Fruit fly (Drosophila melanogaster) whole organism, wandering third instar larva: ENCODE results near the gene Drak.

ENCODE experiments used
- Abd-B ChIP-seq: fragments of >200 bp; optimal IDR thresholded peaks from 2 replicates; lab custom pipeline; 2017; ENCODE audit warnings: missing biosample characterization, missing genetic modification characterization
- CG32264 ChIP-seq: fragments of 200-800 bp; sonication (Bioruptor generic); optimal IDR thresholded peaks from 2 replicates; lab custom pipeline; 2016; ENCODE audit warnings: missing biosample characterization, missing genetic modification characterization
- CG9705 ChIP-seq: fragments of 200-800 bp; sonication (Bioruptor generic); optimal IDR thresholded peaks from 2 replicates; lab custom pipeline; 2018; ENCODE audit warnings: missing biosample characterization, mild to moderate bottlenecking, missing genetic modification characterization
- CrebA ChIP-seq: fragments of 200-800 bp; sonication (Bioruptor generic); optimal IDR thresholded peaks from 2 replicates; lab custom pipeline; 2016; ENCODE audit warnings: missing biosample characterization, mild to moderate bottlenecking, missing genetic modification characterization, borderline replicate concordance
- Dfd ChIP-seq: fragments of >200 bp; optimal IDR thresholded peaks from 2 replicates; lab custom pipeline; 2017; ENCODE audit warnings: missing biosample characterization, missing genetic modification characterization
- Dif ChIP-seq: fragments of 200-275, 200-300 bp; sonication (Bioruptor generic); optimal IDR thresholded peaks from 2 replicates; lab custom pipeline; 2018; ENCODE audit warnings: missing biosample characterization, missing genetic modification characterization; ENCODE audit not compliant: partially characterized antibody
- GATAd ChIP-seq: sonication (Bioruptor generic); optimal IDR thresholded peaks from 2 replicates; lab custom pipeline; 2016; ENCODE audit warnings: missing biosample characterization, missing genetic modification characterization
- HLH106 ChIP-seq: fragments of 200-800 bp; optimal IDR thresholded peaks from 3 replicates; lab custom pipeline; 2019; ENCODE audit warnings: missing biosample characterization, mild to moderate bottlenecking, missing genetic modification characterization, moderate library complexity
- Hnf4 ChIP-seq: fragments of 200-800 bp; sonication (Bioruptor generic); optimal IDR thresholded peaks from 2 replicates; lab custom pipeline; 2016; ENCODE audit warnings: missing biosample characterization, mild to moderate bottlenecking, missing genetic modification characterization
- Hr78 ChIP-seq: fragments of >200 bp; optimal IDR thresholded peaks from 2 replicates; lab custom pipeline; 2017; ENCODE audit warnings: missing biosample characterization, missing genetic modification characterization
- Hr83 ChIP-seq: fragments of 200-300 bp; sonication (Bioruptor generic); optimal IDR thresholded peaks from 2 replicates; lab custom pipeline; 2016; ENCODE audit warnings: missing biosample characterization, mild to moderate bottlenecking, missing genetic modification characterization, moderate library complexity; ENCODE audit not compliant: poor library complexity, severe bottlenecking
- Jra ChIP-seq: sonication (Bioruptor generic); optimal IDR thresholded peaks from 2 replicates; lab custom pipeline; 2016; ENCODE audit warnings: missing biosample characterization, missing genetic modification characterization
- Mio ChIP-seq: sonication (Bioruptor generic); optimal IDR thresholded peaks from 2 replicates; lab custom pipeline; 2016; ENCODE audit warnings: missing biosample characterization, missing genetic modification characterization
- Myc ChIP-seq: fragments of >200 bp; optimal IDR thresholded peaks from 2 replicates; lab custom pipeline; 2017
- N ChIP-seq: fragments of >200 bp; optimal IDR thresholded peaks from 2 replicates; lab custom pipeline; 2018; ENCODE audit warnings: missing biosample characterization, missing external identifiers, missing genetic modification characterization
- OdsH ChIP-seq: fragments of 200-800 bp; sonication (Bioruptor generic); optimal IDR thresholded peaks from 2 replicates; lab custom pipeline; 2016; ENCODE audit warnings: missing biosample characterization, mild to moderate bottlenecking, missing genetic modification characterization
- Rel ChIP-seq, 2 experiments: fragments of 200-800 bp; sonication (Bioruptor generic) in 1 of 2; optimal IDR thresholded peaks; 2 replicates in 1 of 2; 3 replicates in 1 of 2; lab custom pipeline; 2016 to 2019; ENCODE audit warnings: mild to moderate bottlenecking in 2 of 2, missing biosample characterization in 2 of 2, missing genetic modification characterization in 2 of 2, moderate library complexity in 1 of 2
- Sp1 ChIP-seq: fragments of 200-800 bp; sonication (Bioruptor generic); optimal IDR thresholded peaks from 3 replicates; lab custom pipeline; 2019; ENCODE audit warnings: missing biosample characterization, mild to moderate bottlenecking, missing genetic modification characterization, moderate library complexity
- Vsx2 ChIP-seq: fragments of 200-300, 225-300 bp; sonication (Bioruptor generic); optimal IDR thresholded peaks from 2 replicates; lab custom pipeline; 2018; ENCODE audit warnings: missing biosample characterization, missing genetic modification characterization; ENCODE audit not compliant: partially characterized antibody
- br ChIP-seq: fragments of 200-800 bp; sonication (Bioruptor generic); optimal IDR thresholded peaks from 2 replicates; lab custom pipeline; 2016; ENCODE audit warnings: missing biosample characterization, missing genetic modification characterization
- brk ChIP-seq: fragments of 200-800 bp; sonication (Bioruptor generic); optimal IDR thresholded peaks from 2 replicates; lab custom pipeline; 2016; ENCODE audit warnings: missing biosample characterization, mild to moderate bottlenecking, missing genetic modification characterization
- dl ChIP-seq, 2 experiments: fragments of 175-275, 200-275 bp in 1 of 2; fragments of 200-275 bp in 1 of 2; sonication (Bioruptor generic); optimal IDR thresholded peaks; lab custom pipeline; 2018; ENCODE audit warnings: mild to moderate bottlenecking in 2 of 2, missing biosample characterization in 2 of 2, missing genetic modification characterization in 2 of 2, moderate library complexity in 2 of 2; ENCODE audit not compliant: partially characterized antibody in 2 of 2, insufficient read depth in 1 of 2
- dmrt93B ChIP-seq: fragments of 200-800 bp; sonication (Bioruptor generic); optimal IDR thresholded peaks from 2 replicates; lab custom pipeline; 2018; ENCODE audit warnings: missing biosample characterization, mild to moderate bottlenecking, missing genetic modification characterization
- dsf ChIP-seq: sonication (Bioruptor generic); optimal IDR thresholded peaks from 2 replicates; lab custom pipeline; 2016; ENCODE audit warnings: missing biosample characterization, missing genetic modification characterization, borderline replicate concordance
- ey ChIP-seq: fragments of 200-800 bp; sonication (Bioruptor generic); optimal IDR thresholded peaks from 2 replicates; lab custom pipeline; 2016; ENCODE audit warnings: missing biosample characterization, missing genetic modification characterization
- foxo ChIP-seq, 2 experiments: fragments of 200-800 bp; sonication (Bioruptor generic); optimal IDR thresholded peaks; 2 replicates in 1 of 2; 3 replicates in 1 of 2; lab custom pipeline; 2016 to 2017; ENCODE audit warnings: missing biosample characterization in 2 of 2, missing genetic modification characterization in 2 of 2
- fru ChIP-seq: fragments of 200-800 bp; sonication (Bioruptor generic); optimal IDR thresholded peaks from 3 replicates; lab custom pipeline; 2016; ENCODE audit warnings: missing biosample characterization, mild to moderate bottlenecking, missing genetic modification characterization
- h ChIP-seq: fragments of 200-800 bp; sonication (Bioruptor generic); optimal IDR thresholded peaks from 3 replicates; lab custom pipeline; 2016; ENCODE audit warnings: missing biosample characterization, mild to moderate bottlenecking, missing genetic modification characterization
- jim ChIP-seq: fragments of 175-275, 200-325 bp; sonication (Bioruptor generic); optimal IDR thresholded peaks from 2 replicates; lab custom pipeline; 2016; ENCODE audit warnings: missing biosample characterization, mild to moderate bottlenecking, missing genetic modification characterization
- lola ChIP-seq: fragments of >200 bp; optimal IDR thresholded peaks from 2 replicates; lab custom pipeline; 2017; ENCODE audit warnings: missing biosample characterization, missing genetic modification characterization
- pan ChIP-seq: fragments of >200 bp; optimal IDR thresholded peaks from 2 replicates; lab custom pipeline; 2017
- psq ChIP-seq: fragments of 200-800 bp; sonication (Bioruptor generic); optimal IDR thresholded peaks from 3 replicates; lab custom pipeline; 2017; ENCODE audit warnings: missing biosample characterization, mild to moderate bottlenecking, missing genetic modification characterization, moderate library complexity
- rgr ChIP-seq: fragments of 200-800 bp; sonication (Bioruptor generic); optimal IDR thresholded peaks from 3 replicates; lab custom pipeline; 2016; ENCODE audit warnings: missing biosample characterization, mild to moderate bottlenecking, missing genetic modification characterization
- sage ChIP-seq: fragments of 200-800 bp; sonication (Bioruptor generic); optimal IDR thresholded peaks from 2 replicates; lab custom pipeline; 2016; ENCODE audit warnings: missing biosample characterization, mild to moderate bottlenecking, missing genetic modification characterization
- sv ChIP-seq: fragments of 200-800 bp; sonication (Bioruptor generic); optimal IDR thresholded peaks from 3 replicates; lab custom pipeline; 2016; ENCODE audit warnings: missing biosample characterization, missing genetic modification characterization
- tai ChIP-seq: sonication (Bioruptor generic); optimal IDR thresholded peaks from 2 replicates; lab custom pipeline; 2016; ENCODE audit warnings: missing biosample characterization, missing genetic modification characterization
- usp ChIP-seq: fragments of >200 bp; optimal IDR thresholded peaks from 2 replicates; lab custom pipeline; 2017; ENCODE audit warnings: missing biosample characterization, missing genetic modification characterization
- woc ChIP-seq: sonication (Bioruptor generic); optimal IDR thresholded peaks from 2 replicates; lab custom pipeline; 2016; ENCODE audit warnings: missing biosample characterization, mild to moderate bottlenecking, missing genetic modification characterization

Gene Drak

DNA sequence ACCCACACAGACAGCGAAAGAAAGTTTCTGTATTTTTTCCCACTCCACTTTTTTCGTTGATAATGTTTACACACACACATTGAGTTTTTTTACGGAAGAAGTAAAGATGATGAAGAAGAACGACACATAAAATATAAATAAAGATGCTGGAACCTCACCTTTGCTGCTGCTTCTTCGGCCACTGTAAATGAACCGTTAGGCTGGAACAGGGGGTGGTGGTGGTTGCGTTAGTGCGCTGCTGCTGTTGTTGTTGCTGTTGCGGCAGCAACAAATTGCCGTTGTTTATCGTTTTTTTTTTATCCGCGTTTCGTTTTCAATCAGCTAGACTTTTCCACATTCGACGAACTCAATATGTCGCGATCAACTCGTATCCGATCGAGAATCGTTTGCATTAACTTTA, 39.3 kb upstream of the Drak start:
- TF ChIP-seq dmrt93B (GFP tag; lab: Kevin White, UChicago) = no peak
- TF ChIP-seq brk (GFP tag; lab: Kevin White, UChicago) = no peak
- TF ChIP-seq Hnf4 (GFP tag; lab: Kevin White, UChicago) = no peak
- no peak for TF ChIP-seq jim (GFP tag; lab: Kevin White, UChicago)
- no peak for TF ChIP-seq Myc

DNA sequence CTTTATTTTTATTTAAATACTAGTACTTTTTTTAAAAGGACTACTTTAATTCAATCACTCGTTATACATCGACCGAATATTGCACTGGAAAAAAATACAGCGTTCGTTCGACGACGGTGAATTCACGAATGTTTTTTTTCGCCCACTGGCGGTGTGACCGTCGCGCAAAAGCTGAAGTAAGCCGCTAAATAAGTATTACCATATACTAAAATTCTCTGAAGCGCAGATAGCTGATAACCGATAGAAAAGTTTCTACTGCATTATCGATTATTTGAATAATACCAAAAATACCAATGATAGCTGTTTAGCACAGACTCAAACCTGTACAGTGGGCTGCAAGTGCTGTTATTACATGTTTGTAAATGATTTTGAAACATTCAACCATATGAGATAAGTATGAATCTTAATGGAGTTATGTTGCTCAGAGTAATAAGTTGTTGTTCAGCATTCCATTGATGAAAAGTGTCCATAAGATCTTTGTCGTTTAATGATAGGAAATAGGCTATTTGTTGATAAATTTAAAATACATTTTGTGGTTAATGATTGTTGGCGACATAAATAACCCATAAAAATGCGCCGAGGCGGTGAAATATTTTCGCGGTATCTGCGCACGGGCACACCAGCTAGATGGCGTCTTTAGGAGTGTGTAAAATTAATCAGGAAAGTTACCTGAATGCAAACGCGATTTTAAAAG, 38.6 kb upstream of the Drak start, which contains the start of the genes Evi5 and HP5:
TSS of gene Evi5 (minus strand) at position 198 of the 694 bp plus-strand sequence.
TSS of gene HP5 (plus strand) at position 598 of the 694 bp plus-strand sequence.
- TF ChIP-seq woc (GFP tag; lab: Kevin White, UChicago) = peak; percentile 54
- TF ChIP-seq foxo (GFP tag; optimal IDR thresholded peaks at IDR 0.05; lab: Kevin White, UChicago) = peak in 1 of 2 experiments; percentile 58
- no peak for TF ChIP-seq dsf
- peak; percentile 28 for TF ChIP-seq Jra
- TF ChIP-seq Rel (GFP tag; optimal IDR thresholded peaks at IDR 0.05; lab: Kevin White, UChicago) = no peak
- peak; percentile 59 for TF ChIP-seq Rel (tag; optimal IDR thresholded peaks at IDR 0.05; lab: Kevin White, UChicago)
- no peak for TF ChIP-seq usp
- TF ChIP-seq CrebA (GFP tag; lab: Kevin White, UChicago) = no peak
- peak; percentile 20 for TF ChIP-seq ey (GFP tag; lab: Kevin White, UChicago)
- no peak for TF ChIP-seq OdsH (GFP tag; lab: Kevin White, UChicago)
- TF ChIP-seq N (GFP tag; lab: Kevin White, UChicago) = no peak
- TF ChIP-seq br = no peak
- peak; percentile 23 for TF ChIP-seq Hr83 (GFP tag; lab: Kevin White, UChicago)
- peak; percentile 20 for TF ChIP-seq Sp1 (GFP tag; lab: Kevin White, UChicago)
- peak; percentile 7 for TF ChIP-seq brk (GFP tag; lab: Kevin White, UChicago)
- TF ChIP-seq Mio (GFP tag; lab: Kevin White, UChicago) = no peak
- TF ChIP-seq Hr78 (GFP tag; lab: Kevin White, UChicago) = no peak
- no peak for TF ChIP-seq GATAd (GFP tag; lab: Kevin White, UChicago)
- TF ChIP-seq pan (lab: Kevin White, UChicago) = no peak
- no peak for TF ChIP-seq psq
- peak; percentile 31 for TF ChIP-seq Hnf4 (GFP tag; lab: Kevin White, UChicago)
- TF ChIP-seq Myc = no peak
- TF ChIP-seq HLH106 = peak; percentile 52
- peak; percentile 58 for TF ChIP-seq fru (GFP tag; lab: Kevin White, UChicago)
- peak; percentile 13 for TF ChIP-seq tai
- no peak for TF ChIP-seq Dif (GFP tag; lab: Kevin White, UChicago)
- TF ChIP-seq dl (GFP tag; optimal IDR thresholded peaks at IDR 0.05; lab: Kevin White, UChicago; ENCODE audit: insufficient read depth in 1 of 2, partially characterized antibody in 2 of 2) = no peak
- peak; percentile 33 for TF ChIP-seq dmrt93B (GFP tag; lab: Kevin White, UChicago)
- no peak for TF ChIP-seq CG32264 (GFP tag; lab: Kevin White, UChicago)
- no peak for TF ChIP-seq CG9705 (GFP tag; lab: Kevin White, UChicago)
- TF ChIP-seq Dfd (GFP tag; lab: Kevin White, UChicago) = no peak
- no peak for TF ChIP-seq lola (GFP tag; lab: Kevin White, UChicago)
- TF ChIP-seq rgr (GFP tag; lab: Kevin White, UChicago) = peak; percentile 4
- TF ChIP-seq sv (GFP tag; lab: Kevin White, UChicago) = peak; percentile 25
- TF ChIP-seq Vsx2 (GFP tag; lab: Kevin White, UChicago) = no peak
- TF ChIP-seq sage (GFP tag; lab: Kevin White, UChicago) = no peak
- TF ChIP-seq h = peak; percentile 35
- no peak for TF ChIP-seq Abd-B
- no peak for TF ChIP-seq jim (GFP tag; lab: Kevin White, UChicago)
